Fruit fly (Drosophila melanogaster) whole organism, prepupa: ENCODE measurements around the gene ppk20.

ENCODE experiments used
- Eip75B ChIP-seq: fragments of 200-800 bp; sonication (Bioruptor generic); optimal IDR thresholded peaks from 3 replicates; lab custom pipeline; 2016; ENCODE audit warnings: missing biosample characterization, missing genetic modification characterization
- fkh ChIP-seq: fragments of 200-800 bp; sonication (Bioruptor generic); optimal IDR thresholded peaks from 3 replicates; lab custom pipeline; 2017; ENCODE audit warnings: missing biosample characterization, mild to moderate bottlenecking, missing genetic modification characterization, moderate library complexity
- pdm3 ChIP-seq: fragments of 200-800 bp; sonication (Bioruptor generic); optimal IDR thresholded peaks from 3 replicates; lab custom pipeline; 2016; ENCODE audit warnings: missing biosample characterization, missing genetic modification characterization

- TF ChIP-seq fkh (no peak), Eip75B (GFP tag; lab: Kevin White, UChicago) (no peak), pdm3 (GFP tag; lab: Kevin White, UChicago) (no peak)
Measured at dm6 chr3R:29715277-29715676, 46.6 kb upstream of the ppk20 start, which contains the start of gene Dup99B.
